Worm (Caenorhabditis elegans): ENCODE measurements around the gene srbc-54.
"Not testable (repeated sequence)": the region's sequence is repeated elsewhere in the genome, so short reads cannot be mapped to it uniquely, and the experiment has no call there.

DNA sequence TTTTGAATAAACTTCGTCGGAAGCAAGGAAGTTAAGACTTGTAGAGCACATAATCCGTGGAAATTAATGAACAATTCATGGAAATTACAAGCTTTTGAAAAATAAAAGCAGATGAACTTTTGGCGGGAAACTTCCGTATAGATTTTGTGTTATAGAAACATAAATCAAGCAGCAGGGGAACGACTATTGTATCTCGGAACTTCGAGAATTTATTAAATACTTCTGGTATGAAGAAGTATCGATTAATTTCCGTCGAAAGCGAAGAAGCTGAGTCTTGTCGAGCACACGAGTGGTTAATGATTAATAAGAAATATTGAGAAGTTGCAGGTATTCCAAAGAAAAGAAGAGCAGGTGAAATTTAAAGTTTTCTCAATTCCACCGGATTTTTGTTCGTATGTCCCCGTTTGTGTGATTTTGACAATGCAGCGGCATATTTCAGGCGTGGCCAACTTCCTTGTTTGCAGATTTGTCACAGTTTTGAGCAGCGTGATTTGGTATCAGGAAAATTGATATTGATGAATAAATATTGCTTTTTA is 16.8 kb upstream of the srbc-54 start, which contains the start of gene srh-147:
- not testable (repeated sequence) for TF ChIP-seq hmg-1.1 (GFP tag; IDR thresholded peaks at IDR 0.05); ZK546.5 (tag; optimal IDR thresholded peaks at IDR 0.05); lsy-2 (tag; optimal IDR thresholded peaks at IDR 0.05); ztf-11 (tag; optimal IDR thresholded peaks at IDR 0.05); snpc-4 (tag; optimal IDR thresholded peaks at IDR 0.05); ztf-7 (tag; optimal IDR thresholded peaks at IDR 0.05); dmd-9 (GFP tag; IDR thresholded peaks at IDR 0.05)

All from whole organism, L4 larva.